Worm (Caenorhabditis elegans): ENCODE data around the gene nspb-12.

ce11 chrIII:5550193-5550592, 18.4 kb downstream of the nspb-12 start:
- TF ChIP-seq nhr-25 (tag; optimal IDR thresholded peaks at IDR 0.05; ENCODE audit: borderline replicate concordance, insufficient read depth) (no peak), lin-38 (GFP tag; IDR thresholded peaks at IDR 0.05) (no peak), zfp-2 (tag; optimal IDR thresholded peaks at IDR 0.05) (no peak), arid-1 (GFP tag; conservative IDR thresholded peaks at IDR 0.05) (no peak), pha-4 (GFP tag; IDR thresholded peaks at IDR 0.05) (no peak), pha-4 (tag; optimal IDR thresholded peaks at IDR 0.05) (no peak), mdl-1 (tag; optimal IDR thresholded peaks at IDR 0.05) (peak in 1 of 2 experiments; percentile 32), nhr-77 (tag; optimal IDR thresholded peaks at IDR 0.05) (no peak), dpl-1 (GFP tag; optimal IDR thresholded peaks at IDR 0.05) (no peak), jun-1 (tag; optimal IDR thresholded peaks at IDR 0.05) (no peak), lsy-2 (tag; optimal IDR thresholded peaks at IDR 0.05) (no peak), snpc-1.2 (GFP tag; IDR thresholded peaks at IDR 0.05) (no peak), ceh-28 (tag; optimal IDR thresholded peaks at IDR 0.05) (no peak)
